Fruit fly (Drosophila melanogaster): Measurements from ENCODE around the gene eEF2.
A peak's percentile ranks its signal among the peaks of the same experiment; 100 is the strongest.

The eEF2 gene

DNA sequence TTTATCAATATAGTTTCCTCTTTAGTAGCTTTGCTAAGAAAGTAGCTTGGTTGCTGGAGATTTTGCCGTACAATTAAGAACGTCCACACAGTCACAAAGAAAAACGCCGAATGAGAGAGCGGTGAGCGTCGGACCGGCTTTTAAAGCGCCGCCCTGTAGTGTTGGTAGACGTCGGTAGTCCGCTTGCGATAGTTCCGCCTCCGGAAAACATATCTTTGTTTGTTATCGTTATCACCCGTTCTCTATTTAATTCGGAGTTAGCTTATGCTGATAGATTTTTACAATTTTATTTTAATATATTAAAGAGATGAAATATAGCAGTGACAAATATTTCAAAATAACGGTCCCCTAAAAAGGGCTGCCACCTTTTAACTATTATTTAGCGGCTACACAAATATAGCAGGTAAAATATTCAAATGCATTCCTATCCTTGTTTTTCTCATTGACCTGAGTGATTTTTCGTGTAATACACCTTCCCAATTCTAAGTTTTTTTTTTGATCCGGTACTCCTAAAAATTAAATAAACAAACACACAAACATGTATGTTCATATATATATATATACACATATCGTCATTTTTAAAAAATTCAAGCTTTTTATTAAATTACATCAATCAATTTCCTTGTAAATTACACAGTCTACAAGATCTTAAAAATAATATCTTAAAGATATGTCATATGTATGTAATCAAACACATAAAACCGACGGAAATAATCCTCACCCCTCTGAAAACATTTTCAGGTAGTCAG is 52.0 kb downstream of the eEF2 start, which contains the start of gene Df31 (continued):
- TF ChIP-seq CG18011 (GFP tag; optimal IDR thresholded peaks at IDR 0.05), result peak; percentile 59
- no peak for TF ChIP-seq CG3726 (GFP tag; IDR thresholded peaks at IDR 0.05)
- no peak for TF ChIP-seq CG16815 (GFP tag; optimal IDR thresholded peaks at IDR 0.05)
- TF ChIP-seq CG17912 (GFP tag; optimal IDR thresholded peaks at IDR 0.05), result peak; percentile 6
- TF ChIP-seq wor (GFP tag; IDR thresholded peaks at IDR 0.05), result no peak
- TF ChIP-seq aop (GFP tag; IDR thresholded peaks at IDR 0.05), result no peak
- peak; percentile 77 for TF ChIP-seq sna (GFP tag; IDR thresholded peaks at IDR 0.05; ENCODE audit: partially characterized antibody)
- no peak for TF ChIP-seq CG31365 (tag; optimal IDR thresholded peaks at IDR 0.05)
- no peak for TF ChIP-seq lmd (GFP tag; IDR thresholded peaks at IDR 0.05)
- no peak for TF ChIP-seq z (GFP tag; IDR thresholded peaks at IDR 0.05)
- TF ChIP-seq Oli (tag; optimal IDR thresholded peaks at IDR 0.05), result peak; percentile 24
- TF ChIP-seq CG8944 (GFP tag; optimal IDR thresholded peaks at IDR 0.05), result peak; percentile 56
- no peak for TF ChIP-seq CG3838 (GFP tag; optimal IDR thresholded peaks at IDR 0.05)
- TF ChIP-seq Tbp (GFP tag; optimal IDR thresholded peaks at IDR 0.05), result peak; percentile 95
- TF ChIP-seq Ets65A (GFP tag), result peak; percentile 94
- TF ChIP-seq Myb (GFP tag; optimal IDR thresholded peaks at IDR 0.05), result peak; percentile 15
- TF ChIP-seq sisA (GFP tag; IDR thresholded peaks at IDR 0.05), result no peak
- TF ChIP-seq sens-2 (GFP tag; IDR thresholded peaks at IDR 0.05), result no peak
- peak; percentile 46 for TF ChIP-seq chn (GFP tag; optimal IDR thresholded peaks at IDR 0.05)
- TF ChIP-seq tup (GFP tag; optimal IDR thresholded peaks at IDR 0.05), result peak; percentile 56
- no peak; the same call in 2 of the 3 replicates for TF ChIP-seq hb (GFP tag; IDR thresholded peaks at IDR 0.05; ENCODE audit: partially characterized antibody)
- TF ChIP-seq Scr (GFP tag; IDR thresholded peaks at IDR 0.05; ENCODE audit: partially characterized antibody), result peak; percentile 88
- no peak for TF ChIP-seq tio (GFP tag; optimal IDR thresholded peaks at IDR 0.05)
- TF ChIP-seq trh (GFP tag; optimal IDR thresholded peaks at IDR 0.05), result peak; percentile 17
- peak; percentile 47 for TF ChIP-seq CG13775 (GFP tag; optimal IDR thresholded peaks at IDR 0.05)
- peak; percentile 38 to 53 for TF ChIP-seq Trl (optimal IDR thresholded peaks at IDR 0.05)
- peak; percentile 81 for TF ChIP-seq Trl (GFP tag; optimal IDR thresholded peaks at IDR 0.05)
- peak; percentile 72 for TF ChIP-seq CG10431 (GFP tag; optimal IDR thresholded peaks at IDR 0.05)
- TF ChIP-seq Drgx (GFP tag; IDR thresholded peaks at IDR 0.05), result no peak
- no peak; the same call in 1 of the 2 replicates for TF ChIP-seq CG4360 (GFP tag; IDR thresholded peaks at IDR 0.05)
- TF ChIP-seq lilli (GFP tag; optimal IDR thresholded peaks at IDR 0.05), result peak; percentile 76
- TF ChIP-seq CG9727 (GFP tag; optimal IDR thresholded peaks at IDR 0.05), result peak; percentile 53
- TF ChIP-seq Stat92E (GFP tag; optimal IDR thresholded peaks at IDR 0.05), result peak in 1 of 3 experiments; percentile 76
- no peak for TF ChIP-seq CG7745 (tag; optimal IDR thresholded peaks at IDR 0.05)
- peak; percentile 27 to 54 for TF ChIP-seq Pdp1 (GFP tag; optimal IDR thresholded peaks at IDR 0.05)
- TF ChIP-seq CG18619 (GFP tag; optimal IDR thresholded peaks at IDR 0.05), result peak; percentile 25
- peak; percentile 16 for TF ChIP-seq Atf-2 (GFP tag; optimal IDR thresholded peaks at IDR 0.05)
- peak; percentile 69; the same call in 1 of the 4 replicates for TF ChIP-seq Gug (GFP tag; IDR thresholded peaks at IDR 0.05)
- TF ChIP-seq zen (tag; optimal IDR thresholded peaks at IDR 0.05), result peak; percentile 13
- TF ChIP-seq Mes4 (GFP tag; optimal IDR thresholded peaks at IDR 0.05), result peak; percentile 15
- peak; percentile 58 for TF ChIP-seq CG1647 (GFP tag; optimal IDR thresholded peaks at IDR 0.05)
- TF ChIP-seq CG10565 (GFP tag; optimal IDR thresholded peaks at IDR 0.05), result no peak
- peak; percentile 65 for TF ChIP-seq Jarid2 (GFP tag; optimal IDR thresholded peaks at IDR 0.05)
- no peak for TF ChIP-seq CG15696 (tag; optimal IDR thresholded peaks at IDR 0.05)
- no peak for TF ChIP-seq klu (GFP tag; IDR thresholded peaks at IDR 0.05)
- TF ChIP-seq CG17802 (tag; optimal IDR thresholded peaks at IDR 0.05), result no peak
- TF ChIP-seq CG2202 (tag; optimal IDR thresholded peaks at IDR 0.05), result no peak
- peak; percentile 21 for TF ChIP-seq Sox100B (GFP tag; optimal IDR thresholded peaks at IDR 0.05)
- peak; percentile 19 for TF ChIP-seq Hr3 (GFP tag; optimal IDR thresholded peaks at IDR 0.05)
- peak; percentile 82 for TF ChIP-seq NC2α (GFP tag; optimal IDR thresholded peaks at IDR 0.05)

Data from whole organism, embryonic.